Worm (Caenorhabditis elegans) whole organism, L3 larva: ENCODE results near the gene F16B4.7.
A peak's percentile ranks its signal among the peaks of the same experiment; 100 is the strongest.

ENCODE experiments used
- R02D3.7 ChIP-seq: fragments of 150-350 bp; optimal IDR thresholded peaks from 2 replicates; lab custom pipeline; 2014; ENCODE audit warnings: missing biosample characterization, missing genetic modification characterization
- ZK546.5 ChIP-seq: sonication (generic microtip); optimal IDR thresholded peaks from 2 replicates; lab custom pipeline; 2017; ENCODE audit warnings: missing biosample characterization, missing genetic modification characterization
- aly-2 ChIP-seq: fragments of 150-350 bp; optimal IDR thresholded peaks from 2 replicates; lab custom pipeline; 2014; ENCODE audit warnings: missing biosample characterization, missing genetic modification characterization
- ama-1 ChIP-seq: fragments of 150-350 bp; optimal IDR thresholded peaks from 2 replicates; lab custom pipeline; 2018
- ceh-16 ChIP-seq: sonication (generic microtip); optimal IDR thresholded peaks from 2 replicates; lab custom pipeline; 2017; ENCODE audit warnings: missing biosample characterization, missing genetic modification characterization
- ceh-28 ChIP-seq: fragments of 150-350 bp; optimal IDR thresholded peaks from 2 replicates; lab custom pipeline; 2014; ENCODE audit warnings: missing biosample characterization, missing genetic modification reagents, missing genetic modification characterization
- ceh-82 ChIP-seq: fragments of 150-350 bp; optimal IDR thresholded peaks from 2 replicates; lab custom pipeline; 2014; ENCODE audit warnings: missing biosample characterization, missing genetic modification characterization
- ceh-9 ChIP-seq: sonication (generic microtip); optimal IDR thresholded peaks from 2 replicates; lab custom pipeline; 2018; ENCODE audit warnings: missing biosample characterization, missing genetic modification characterization
- daf-12 ChIP-seq: fragments of 150-350 bp; optimal IDR thresholded peaks from 2 replicates; lab custom pipeline; 2014; ENCODE audit warnings: missing biosample characterization, missing genetic modification reagents, missing genetic modification characterization
- egl-27 ChIP-seq: sonication (generic microtip); optimal IDR thresholded peaks from 4 replicates; lab custom pipeline; 2017; ENCODE audit warnings: missing biosample characterization, missing genetic modification reagents, missing genetic modification characterization
- egl-5 ChIP-seq: fragments of 150-350 bp; optimal IDR thresholded peaks from 2 replicates; lab custom pipeline; 2017; ENCODE audit warnings: missing biosample characterization, missing genetic modification reagents, missing genetic modification characterization, inconsistent platforms
- elt-2 ChIP-seq: sonication (generic microtip); optimal IDR thresholded peaks from 2 replicates; lab custom pipeline; 2016; ENCODE audit warnings: missing genetic modification reagents, mild to moderate bottlenecking, missing genetic modification characterization, missing compliant biosample characterization
- elt-3 ChIP-seq, 3 experiments: fragments of 150-350 bp in 1 of 3; sonication (generic microtip) in 2 of 3; optimal IDR thresholded peaks; 2 replicates in 2 of 3; 4 replicates in 1 of 3; lab custom pipeline; 2014 to 2017; ENCODE audit warnings: missing biosample characterization in 3 of 3, missing genetic modification characterization in 3 of 3
- eor-1 ChIP-seq, 2 experiments: fragments of 150-350 bp; optimal IDR thresholded peaks; 2 replicates each; lab custom pipeline; 2014 to 2018; ENCODE audit warnings: missing biosample characterization in 2 of 2, missing genetic modification characterization in 2 of 2
- fkh-10 ChIP-seq: sonication (generic microtip); optimal IDR thresholded peaks from 2 replicates; lab custom pipeline; 2017; ENCODE audit warnings: missing biosample characterization, missing genetic modification reagents, missing genetic modification characterization
- jun-1 ChIP-seq: fragments of 150-350 bp; optimal IDR thresholded peaks from 2 replicates; lab custom pipeline; 2014; ENCODE audit warnings: missing biosample characterization, missing genetic modification reagents, missing genetic modification characterization
- lin-15B ChIP-seq: fragments of 150-350 bp; optimal IDR thresholded peaks from 2 replicates; lab custom pipeline; 2014; ENCODE audit warnings: missing biosample characterization, missing genetic modification characterization
- mdl-1 ChIP-seq: fragments of 150-350 bp; optimal IDR thresholded peaks from 2 replicates; lab custom pipeline; 2014; ENCODE audit warnings: missing biosample characterization, missing genetic modification characterization
- mml-1 ChIP-seq: fragments of 150-350 bp; sonication (generic microtip); optimal IDR thresholded peaks from 3 replicates; lab custom pipeline; 2014; ENCODE audit warnings: missing biosample characterization, missing genetic modification characterization
- nfya-1 ChIP-seq: sonication (generic microtip); optimal IDR thresholded peaks from 2 replicates; lab custom pipeline; 2017; ENCODE audit warnings: missing genetic modification characterization, mild to moderate bottlenecking, missing compliant biosample characterization, antibody characterized with exemption, moderate library complexity; ENCODE audit not compliant: insufficient read depth
- nhr-11 ChIP-seq: fragments of 150-350 bp; optimal IDR thresholded peaks from 2 replicates; lab custom pipeline; 2014; ENCODE audit warnings: missing biosample characterization, missing genetic modification characterization
- nhr-23 ChIP-seq: fragments of 150-350 bp; optimal IDR thresholded peaks from 2 replicates; lab custom pipeline; 2014; ENCODE audit warnings: missing biosample characterization, missing genetic modification reagents, missing genetic modification characterization
- nhr-25 ChIP-seq: sonication (generic microtip); optimal IDR thresholded peaks from 2 replicates; lab custom pipeline; 2017; ENCODE audit warnings: missing biosample characterization, missing genetic modification characterization
- nhr-28 ChIP-seq: fragments of 150-350 bp; optimal IDR thresholded peaks from 2 replicates; lab custom pipeline; 2014; ENCODE audit warnings: missing biosample characterization, missing genetic modification characterization
- nhr-43 ChIP-seq: sonication (generic microtip); optimal IDR thresholded peaks from 2 replicates; lab custom pipeline; 2016; ENCODE audit warnings: mild to moderate bottlenecking, missing genetic modification characterization, missing compliant biosample characterization; ENCODE audit not compliant: poor library complexity, severe bottlenecking
- nhr-67 ChIP-seq: fragments of 150-350 bp; optimal IDR thresholded peaks from 2 replicates; lab custom pipeline; 2014; ENCODE audit warnings: missing biosample characterization, missing genetic modification characterization
- nhr-76 ChIP-seq: fragments of 150-350 bp; sonication (generic microtip); optimal IDR thresholded peaks from 5 replicates; lab custom pipeline; 2014; ENCODE audit warnings: missing biosample characterization, missing genetic modification characterization
- nhr-77 ChIP-seq: fragments of 150-350 bp; optimal IDR thresholded peaks from 2 replicates; lab custom pipeline; 2014; ENCODE audit warnings: missing biosample characterization, missing genetic modification characterization
- pha-4 ChIP-seq: fragments of 150-350 bp; optimal IDR thresholded peaks from 2 replicates; lab custom pipeline; 2014; ENCODE audit warnings: missing biosample characterization, missing genetic modification reagents, missing genetic modification characterization
- sea-2 ChIP-seq: fragments of 150-350 bp; sonication (generic microtip); optimal IDR thresholded peaks from 4 replicates; lab custom pipeline; 2014; ENCODE audit warnings: missing biosample characterization, missing genetic modification reagents, missing genetic modification characterization
- skn-1 ChIP-seq: fragments of 150-350 bp; optimal IDR thresholded peaks from 2 replicates; lab custom pipeline; 2014; ENCODE audit warnings: missing biosample characterization, missing genetic modification characterization
- unc-62 ChIP-seq: fragments of 150-350 bp; sonication (generic microtip); optimal IDR thresholded peaks from 4 replicates; lab custom pipeline; 2014; ENCODE audit warnings: missing biosample characterization, missing genetic modification reagents, missing genetic modification characterization
- ztf-11 ChIP-seq: fragments of 150-350 bp; optimal IDR thresholded peaks from 2 replicates; lab custom pipeline; 2014; ENCODE audit warnings: missing biosample characterization, missing genetic modification characterization

The F16B4.7 gene

DNA sequence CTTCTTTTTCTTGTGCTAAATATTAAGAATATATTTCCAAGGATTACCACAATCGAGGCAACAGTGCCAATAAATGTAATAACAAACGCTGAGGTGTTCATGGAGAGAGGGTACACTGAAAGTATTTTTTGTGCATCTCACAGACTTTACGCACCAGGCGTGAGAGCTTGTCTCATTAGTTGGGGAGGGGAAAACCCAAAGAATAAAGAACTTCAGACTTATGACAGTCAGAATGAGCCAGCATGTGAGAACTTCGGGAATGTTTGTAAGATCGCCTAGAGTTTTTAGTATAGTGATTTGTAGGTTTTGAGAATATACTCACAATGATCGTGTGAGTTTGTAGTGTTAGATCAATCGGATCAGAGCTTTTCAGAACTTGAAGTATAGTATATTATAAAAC lies 29.2 kb downstream of the F16B4.7 start, which contains the start of gene srbc-41:
Gene srbc-41 (minus strand): TSS at position 101 of the 400 bp plus-strand sequence.
- TF ChIP-seq ceh-82 (no peak), ceh-9 (no peak), fkh-10 (no peak)

DNA sequence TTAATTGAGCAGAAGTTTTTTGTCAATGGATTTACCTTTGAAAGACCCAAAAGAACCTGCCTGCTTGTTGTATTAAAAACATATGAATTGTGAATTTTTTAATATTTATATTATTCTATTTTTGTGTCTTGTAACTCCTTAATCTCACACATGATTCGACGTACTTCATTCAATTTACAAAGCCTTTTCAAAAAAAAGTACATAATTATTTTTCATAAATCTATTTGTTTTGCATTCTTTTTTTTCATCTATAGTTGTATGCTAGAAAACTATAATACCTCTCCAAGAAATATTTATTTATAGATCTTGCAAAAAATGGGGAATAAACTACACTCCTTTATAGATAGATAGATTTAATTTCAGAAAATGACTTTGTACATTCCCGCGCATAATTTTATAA lies 33.2 kb downstream of the F16B4.7 start, which contains the start of gene nhr-179:
Gene nhr-179 (minus strand): TSS at position 101 of the 400 bp plus-strand sequence.
- TF ChIP-seq elt-3 (tag; optimal IDR thresholded peaks at IDR 0.05; lab: Kevin White, UChicago), result no peak
- TF ChIP-seq ZK546.5 (tag; lab: Kevin White, UChicago), result peak; percentile 67

DNA sequence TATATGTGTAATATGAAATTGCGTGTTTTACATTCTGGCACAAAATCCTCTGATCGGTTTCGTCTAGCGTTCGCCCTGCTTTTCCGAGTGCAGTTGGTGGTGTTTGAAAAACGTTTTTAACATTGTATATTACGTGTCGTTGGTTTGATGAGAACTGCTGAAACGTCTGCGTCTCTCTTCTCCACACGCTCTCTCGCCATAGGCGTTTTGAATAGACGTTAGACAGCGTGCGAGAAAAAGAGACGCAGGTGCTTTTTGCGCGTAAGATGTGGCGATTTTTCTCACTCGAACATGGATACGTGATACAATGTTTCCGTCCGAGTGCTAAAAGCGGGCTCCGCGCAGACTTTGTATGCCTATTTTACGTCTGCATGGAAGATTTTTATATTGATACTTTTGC lies 35.0 kb downstream of the F16B4.7 start:
- TF ChIP-seq egl-27 (tag; lab: Kevin White, UChicago) (no peak), mml-1 (tag; lab: Kevin White, UChicago) (no peak), R02D3.7 (tag; lab: Kevin White, UChicago) (no peak), ztf-11 (tag; lab: Kevin White, UChicago) (no peak), nhr-23 (tag; lab: Kevin White, UChicago) (no peak), nhr-28 (tag; lab: Kevin White, UChicago) (no peak), daf-12 (no peak), mdl-1 (tag; lab: Kevin White, UChicago) (no peak), nfya-1 (tag; lab: Kevin White, UChicago) (no peak), nhr-43 (tag; lab: Kevin White, UChicago) (no peak), ama-1 (lab: Kevin White, UChicago) (no peak), skn-1 (tag; lab: Kevin White, UChicago) (no peak), ZK546.5 (tag; lab: Kevin White, UChicago) (no peak), ceh-82 (no peak), nhr-77 (tag; lab: Kevin White, UChicago) (no peak), unc-62 (GFP tag; lab: Kevin White, UChicago) (no peak), nhr-67 (tag; lab: Kevin White, UChicago) (no peak), eor-1 (tag; optimal IDR thresholded peaks at IDR 0.05; lab: Kevin White, UChicago) (no peak)

DNA sequence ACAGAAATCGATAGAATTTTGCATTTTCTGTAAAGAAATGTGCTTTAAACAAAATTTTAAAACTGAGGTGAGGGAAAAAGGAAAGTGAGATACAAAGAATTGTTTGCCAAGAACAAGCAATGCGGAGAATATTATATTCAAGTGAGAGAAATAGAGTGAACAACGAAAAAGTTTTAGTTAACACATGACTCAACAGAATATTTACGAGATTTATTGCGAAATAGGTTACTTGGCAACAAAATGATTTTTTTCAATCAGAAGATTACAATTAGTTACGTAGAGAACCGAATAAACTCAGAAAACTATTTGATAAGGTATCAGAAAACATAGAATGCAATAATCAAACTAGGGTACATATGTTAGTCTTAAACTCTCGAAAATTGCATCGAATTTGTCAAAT lies 36.0 kb downstream of the F16B4.7 start, which contains the start of gene nhr-117:
Gene nhr-117 (minus strand): TSS at position 27 of the 400 bp plus-strand sequence.
- no peak for TF ChIP-seq egl-5 (tag; lab: Kevin White, UChicago)
- no peak for TF ChIP-seq nhr-25 (tag; lab: Kevin White, UChicago)
- no peak for TF ChIP-seq ceh-16 (tag; lab: Kevin White, UChicago)
- no peak for TF ChIP-seq jun-1
- peak; percentile 43 for TF ChIP-seq elt-2 (tag; lab: Kevin White, UChicago)
- no peak for TF ChIP-seq ceh-9
- TF ChIP-seq ceh-82, result no peak
- no peak for TF ChIP-seq nhr-76 (tag; lab: Kevin White, UChicago)
- no peak for TF ChIP-seq mdl-1 (tag; lab: Kevin White, UChicago)
- TF ChIP-seq ztf-11 (tag; lab: Kevin White, UChicago), result no peak
- peak; percentile 2 for TF ChIP-seq ZK546.5 (tag; lab: Kevin White, UChicago)
- no peak for TF ChIP-seq nhr-77 (tag; lab: Kevin White, UChicago)
- no peak for TF ChIP-seq unc-62 (GFP tag; lab: Kevin White, UChicago)
- no peak for TF ChIP-seq lin-15B (tag; lab: Kevin White, UChicago)
- TF ChIP-seq pha-4, result peak; percentile 82
- TF ChIP-seq, all 47 proteins: peak for 3

DNA sequence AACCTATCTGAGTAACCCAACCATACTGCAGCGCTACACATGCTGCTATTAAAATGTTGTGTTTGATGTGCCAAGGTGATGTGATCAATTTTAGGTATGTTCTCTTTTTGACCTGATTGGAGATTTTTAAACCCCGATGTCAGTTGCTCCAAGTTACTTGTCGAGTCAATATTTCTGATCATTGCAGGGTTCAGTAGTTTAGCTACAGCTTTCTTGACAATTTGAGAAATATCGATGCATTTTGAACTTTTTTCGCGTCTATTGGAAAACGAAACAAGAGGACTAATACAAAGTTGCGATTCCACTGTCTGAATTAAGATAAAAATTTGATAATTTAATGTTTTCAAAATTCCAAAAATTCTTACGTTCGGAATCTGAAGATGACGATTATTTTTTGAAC lies 37.9 kb downstream of the F16B4.7 start:
- TF ChIP-seq sea-2 (GFP tag; lab: Kevin White, UChicago), result no peak
- no peak for TF ChIP-seq nhr-77 (tag; lab: Kevin White, UChicago)
- no peak for TF ChIP-seq aly-2
- no peak for TF ChIP-seq ceh-82
- no peak for TF ChIP-seq ceh-28 (tag; lab: Kevin White, UChicago)
- peak; percentile 31 for TF ChIP-seq ZK546.5 (tag; lab: Kevin White, UChicago)
- no peak for TF ChIP-seq nhr-11
- TF ChIP-seq egl-27 (tag; lab: Kevin White, UChicago), result no peak
